Worm (Caenorhabditis elegans) whole organism, L1 larva: Measurements from ENCODE around the gene F54F2.6.

Source experiments
- Y116A8C.19 ChIP-seq: sonication (generic microtip); optimal IDR thresholded peaks from 2 replicates; lab custom pipeline; 2016; ENCODE audit warnings: missing compliant biosample characterization, missing genetic modification characterization, borderline replicate concordance
- aha-1 ChIP-seq: fragments of 150-350 bp; optimal IDR thresholded peaks from 2 replicates; lab custom pipeline; 2014; ENCODE audit warnings: missing biosample characterization, missing genetic modification characterization
- blmp-1 ChIP-seq: fragments of 150-350 bp; optimal IDR thresholded peaks from 2 replicates; lab custom pipeline; 2014; ENCODE audit warnings: missing biosample characterization, missing genetic modification characterization
- ceh-82 ChIP-seq, 3 experiments: fragments of 150-350 bp in 1 of 3; sonication (generic microtip) in 2 of 3; optimal IDR thresholded peaks; 2 replicates each; lab custom pipeline; 2014 to 2017; ENCODE audit warnings: missing biosample characterization in 3 of 3, missing genetic modification characterization in 3 of 3
- ceh-88 ChIP-seq: fragments of 200-800 bp; sonication (Bioruptor generic); IDR thresholded peaks from 2 replicates; pipeline ENCODE4 v1.3.6; 2022; ENCODE audit warnings: missing genetic modification characterization, missing compliant biosample characterization
- ceh-90 ChIP-seq: sonication (generic microtip); optimal IDR thresholded peaks from 2 replicates; lab custom pipeline; 2016; ENCODE audit warnings: missing genetic modification characterization, missing compliant biosample characterization
- ces-1 ChIP-seq: fragments of 150-350 bp; optimal IDR thresholded peaks from 2 replicates; lab custom pipeline; 2014; ENCODE audit warnings: missing biosample characterization, missing genetic modification reagents, missing genetic modification characterization
- dpl-1 ChIP-seq, 3 experiments: fragments of 150-350 bp in 2 of 3; sonication (generic microtip) in 1 of 3; optimal IDR thresholded peaks; 2 replicates each; lab custom pipeline; 2014 to 2017; ENCODE audit warnings: missing biosample characterization in 3 of 3, missing genetic modification characterization in 3 of 3, missing genetic modification reagents in 3 of 3
- efl-1 ChIP-seq, 4 experiments: fragments of 150-350 bp; optimal IDR thresholded peaks in 3 of 4; peaks in 1 of 4; 1 replicate in 1 of 4; 2 replicates in 3 of 4; lab custom pipeline; 2014; ENCODE audit warnings: missing biosample characterization in 2 of 4, missing genetic modification characterization in 2 of 4, missing genetic modification reagents in 2 of 4
- efl-3 ChIP-seq: fragments of 200-800 bp; sonication (Bioruptor generic); optimal IDR thresholded peaks from 2 replicates; lab custom pipeline; 2018; ENCODE audit warnings: mild to moderate bottlenecking, missing genetic modification characterization, missing compliant biosample characterization
- elt-2 ChIP-seq: sonication (generic microtip); optimal IDR thresholded peaks from 2 replicates; lab custom pipeline; 2016; ENCODE audit warnings: missing genetic modification characterization, mild to moderate bottlenecking, inconsistent platforms, missing compliant biosample characterization, missing genetic modification reagents
- elt-3 ChIP-seq, 6 experiments: fragments of 150-350 bp in 1 of 6; sonication (generic microtip); optimal IDR thresholded peaks; 2 replicates each; lab custom pipeline; 2017 to 2018; ENCODE audit warnings: missing biosample characterization in 6 of 6, missing genetic modification characterization in 6 of 6, inconsistent platforms in 1 of 6
- ets-5 ChIP-seq: fragments of 200-800 bp; sonication (Bioruptor generic); IDR thresholded peaks from 2 replicates; pipeline ENCODE4 v1.3.6; 2022; ENCODE audit warnings: missing genetic modification characterization, missing compliant biosample characterization
- fkh-8 ChIP-seq: sonication (generic microtip); optimal IDR thresholded peaks from 2 replicates; lab custom pipeline; 2016; ENCODE audit warnings: mild to moderate bottlenecking, missing genetic modification characterization, missing compliant biosample characterization
- grh-1 ChIP-seq: fragments of 200-800 bp; sonication (Bioruptor generic); IDR thresholded peaks from 2 replicates; pipeline ENCODE4 v1.3.6; 2022; ENCODE audit warnings: missing genetic modification reagents, missing genetic modification characterization, missing compliant biosample characterization
- jun-1 ChIP-seq: fragments of 150-350 bp; optimal IDR thresholded peaks from 2 replicates; lab custom pipeline; 2014; ENCODE audit warnings: missing biosample characterization, missing genetic modification reagents, missing genetic modification characterization
- lin-14 ChIP-seq: fragments of 200-800 bp; sonication (Bioruptor generic); optimal IDR thresholded peaks from 2 replicates; lab custom pipeline; 2018; ENCODE audit warnings: mild to moderate bottlenecking, missing genetic modification characterization, moderate library complexity, missing compliant biosample characterization
- lin-35 ChIP-seq, 2 experiments: fragments of 150-350 bp; optimal IDR thresholded peaks; 2 replicates each; lab custom pipeline; 2014; ENCODE audit warnings: missing biosample characterization in 2 of 2, missing genetic modification characterization in 2 of 2, missing genetic modification reagents in 2 of 2
- lir-3 ChIP-seq: sonication (generic microtip); optimal IDR thresholded peaks from 2 replicates; lab custom pipeline; 2016; ENCODE audit warnings: mild to moderate bottlenecking, missing genetic modification characterization, moderate library complexity, missing compliant biosample characterization; ENCODE audit not compliant: poor library complexity
- mef-2 ChIP-seq: fragments of 150-350 bp; optimal IDR thresholded peaks from 2 replicates; lab custom pipeline; 2014; ENCODE audit warnings: missing biosample characterization, missing genetic modification characterization
- mep-1 ChIP-seq: fragments of 150-350 bp; optimal IDR thresholded peaks from 2 replicates; lab custom pipeline; 2014; ENCODE audit warnings: missing biosample characterization, missing genetic modification characterization
- nhr-12 ChIP-seq: sonication (generic microtip); optimal IDR thresholded peaks from 2 replicates; lab custom pipeline; 2017; ENCODE audit warnings: missing biosample characterization, missing genetic modification characterization
- nhr-19 ChIP-seq: fragments of 200-800 bp; sonication (Bioruptor generic); conservative IDR thresholded peaks from 2 replicates; pipeline ENCODE4 v1.3.6; 2022; ENCODE audit warnings: missing genetic modification characterization, missing compliant biosample characterization
- nhr-20 ChIP-seq: sonication (generic microtip); optimal IDR thresholded peaks from 2 replicates; lab custom pipeline; 2016; ENCODE audit warnings: mild to moderate bottlenecking, missing genetic modification characterization, missing compliant biosample characterization
- nhr-237 ChIP-seq: fragments of 150-350 bp; optimal IDR thresholded peaks from 2 replicates; lab custom pipeline; 2014; ENCODE audit warnings: missing biosample characterization, missing genetic modification characterization
- nhr-28 ChIP-seq: fragments of 150-350 bp; optimal IDR thresholded peaks from 2 replicates; lab custom pipeline; 2014; ENCODE audit warnings: missing biosample characterization, missing genetic modification characterization
- nhr-47 ChIP-seq: sonication (generic microtip); optimal IDR thresholded peaks from 2 replicates; lab custom pipeline; 2016; ENCODE audit warnings: mild to moderate bottlenecking, missing genetic modification characterization, moderate library complexity, missing compliant biosample characterization
- nhr-77 ChIP-seq: fragments of 150-350 bp; optimal IDR thresholded peaks from 2 replicates; lab custom pipeline; 2014; ENCODE audit warnings: missing biosample characterization, missing genetic modification characterization
- pag-3 ChIP-seq: sonication (generic microtip); optimal IDR thresholded peaks from 2 replicates; lab custom pipeline; 2017; ENCODE audit warnings: missing genetic modification characterization, mild to moderate bottlenecking, missing compliant biosample characterization, antibody characterized with exemption, borderline replicate concordance; ENCODE audit not compliant: insufficient read depth
- pax-3 ChIP-seq: fragments of 200-800 bp; sonication (Bioruptor generic); optimal IDR thresholded peaks from 2 replicates; lab custom pipeline; 2018; ENCODE audit warnings: mild to moderate bottlenecking, missing genetic modification characterization, moderate library complexity, missing compliant biosample characterization
- pqm-1 ChIP-seq: sonication (generic microtip); optimal IDR thresholded peaks from 3 replicates; lab custom pipeline; 2017; ENCODE audit warnings: missing biosample characterization, missing genetic modification characterization
- rnt-1 ChIP-seq: sonication (generic microtip); optimal IDR thresholded peaks from 2 replicates; lab custom pipeline; 2016; ENCODE audit warnings: mild to moderate bottlenecking, missing genetic modification characterization, moderate library complexity, missing compliant biosample characterization
- snu-23 ChIP-seq: sonication (generic microtip); optimal IDR thresholded peaks from 2 replicates; lab custom pipeline; 2016; ENCODE audit warnings: missing genetic modification characterization, missing compliant biosample characterization
- sup-37 ChIP-seq: fragments of 200-800 bp; sonication (Bioruptor generic); optimal IDR thresholded peaks from 2 replicates; lab custom pipeline; 2018; ENCODE audit warnings: mild to moderate bottlenecking, missing genetic modification characterization, missing compliant biosample characterization
- swsn-7 ChIP-seq: sonication (generic microtip); optimal IDR thresholded peaks from 2 replicates; lab custom pipeline; 2016; ENCODE audit warnings: missing genetic modification characterization, missing compliant biosample characterization
- unc-30 ChIP-seq: sonication (generic microtip); optimal IDR thresholded peaks from 2 replicates; lab custom pipeline; 2017; ENCODE audit warnings: missing biosample characterization, missing genetic modification characterization
- unc-86 ChIP-seq: sonication (generic microtip); optimal IDR thresholded peaks from 2 replicates; lab custom pipeline; 2016; ENCODE audit warnings: missing genetic modification characterization, missing compliant biosample characterization
- zip-4 ChIP-seq: fragments of 200-800 bp; sonication (Bioruptor generic); optimal IDR thresholded peaks from 2 replicates; lab custom pipeline; 2018; ENCODE audit warnings: mild to moderate bottlenecking, missing genetic modification characterization, moderate library complexity, missing compliant biosample characterization
- ztf-11 ChIP-seq, 2 experiments: sonication (generic microtip); optimal IDR thresholded peaks; 2 replicates each; lab custom pipeline; 2016 to 2017; ENCODE audit warnings: missing genetic modification characterization in 2 of 2, missing biosample characterization in 1 of 2, missing compliant biosample characterization in 1 of 2

F54F2.6 gene

ce11 chrIII:8809245-8809971, 8.9 kb upstream of the F54F2.6 start, which contains the start of gene prx-19 (continued):
- TF ChIP-seq mef-2 (no peak), nhr-28 (tag; lab: Kevin White, UChicago) (no peak), lir-3 (tag; lab: Kevin White, UChicago) (no peak), nhr-12 (tag; lab: Kevin White, UChicago) (no peak), pqm-1 (tag; lab: Kevin White, UChicago) (no peak), elt-2 (tag; lab: Kevin White, UChicago) (no peak), nhr-20 (tag; lab: Kevin White, UChicago) (peak; percentile 68), nhr-237 (tag; lab: Kevin White, UChicago) (no peak), nhr-77 (tag; lab: Kevin White, UChicago) (no peak), aha-1 (tag; lab: Kevin White, UChicago) (no peak), ceh-88 (GFP tag; lab: Robert Waterston, UW) (no peak), ceh-90 (tag; lab: Kevin White, UChicago) (no peak), nhr-19 (GFP tag; lab: Robert Waterston, UW) (peak; percentile 41), unc-86 (tag; lab: Kevin White, UChicago) (no peak), mep-1 (tag; lab: Kevin White, UChicago) (peak; percentile 66), lin-35 (GFP tag; optimal IDR thresholded peaks at IDR 0.05; lab: Kevin White, UChicago) (peak; percentile 94 to 98), blmp-1 (peak; percentile 54), jun-1 (tag; lab: Kevin White, UChicago) (no peak), sup-37 (no peak), unc-30 (tag; lab: Kevin White, UChicago) (no peak), dpl-1 (GFP tag; optimal IDR thresholded peaks at IDR 0.05; lab: Kevin White, UChicago) (peak; percentile 90 to 94 (median 93)), ztf-11 (tag; optimal IDR thresholded peaks at IDR 0.05; lab: Kevin White, UChicago) (no peak), pax-3 (tag; lab: Kevin White, UChicago) (no peak), efl-1 (optimal IDR thresholded peaks at IDR 0.05; lab: Kevin White, UChicago) (peak; percentile 90 to 95), efl-1 (GFP tag; optimal IDR thresholded peaks at IDR 0.05 in 1 of 2; lab: Kevin White, UChicago) (peak; percentile 95 to 100), efl-3 (no peak), pag-3 (tag; lab: Kevin White, UChicago) (no peak), ces-1 (GFP tag; lab: Kevin White, UChicago) (no peak), ceh-82 (tag; optimal IDR thresholded peaks at IDR 0.05; lab: Kevin White, UChicago) (peak in 2 of 3 experiments; percentile 36 to 67), elt-3 (tag; optimal IDR thresholded peaks at IDR 0.05; lab: Kevin White, UChicago) (peak in 1 of 6 experiments; percentile 45), grh-1 (GFP tag; lab: Robert Waterston, UW) (no peak), fkh-8 (tag; lab: Kevin White, UChicago) (no peak)
- TF ChIP-seq, all 84 proteins: peak for 30

DNA sequence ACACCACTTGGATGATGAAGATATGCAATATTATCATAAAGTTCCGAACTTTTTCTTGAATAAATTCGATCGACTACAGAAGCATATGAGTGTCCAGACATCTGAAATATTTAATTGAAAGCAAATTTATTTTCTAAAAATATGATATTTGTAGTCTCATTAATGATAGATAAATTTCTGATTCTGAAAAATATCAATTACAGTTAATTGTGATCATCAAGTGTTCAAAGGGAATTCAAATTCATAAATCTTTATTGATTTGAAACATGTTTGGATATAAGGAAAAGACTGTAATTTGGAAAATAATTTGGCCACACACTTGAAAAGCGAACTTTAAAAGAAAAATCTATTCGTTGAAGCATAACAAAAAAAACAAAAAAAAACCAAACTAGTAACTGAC, 6.7 kb upstream of the F54F2.6 start, which contains the start of gene F54F2.7:
F54F2.7 (minus strand) TSS at position 101 of the 400 bp plus-strand sequence.
- TF ChIP-seq unc-86 (tag; lab: Kevin White, UChicago) (no peak), ets-5 (GFP tag; lab: Robert Waterston, UW) (no peak), ceh-90 (tag; lab: Kevin White, UChicago) (no peak), snu-23 (GFP tag; lab: Kevin White, UChicago) (no peak), swsn-7 (tag; lab: Kevin White, UChicago) (no peak), rnt-1 (tag; lab: Kevin White, UChicago) (no peak), zip-4 (GFP tag; lab: Kevin White, UChicago) (no peak), efl-3 (no peak), nhr-28 (tag; lab: Kevin White, UChicago) (no peak), elt-3 (tag; optimal IDR thresholded peaks at IDR 0.05; lab: Kevin White, UChicago) (no peak), aha-1 (tag; lab: Kevin White, UChicago) (no peak), unc-30 (tag; lab: Kevin White, UChicago) (no peak), ceh-88 (GFP tag; lab: Robert Waterston, UW) (no peak), Y116A8C.19 (tag; lab: Kevin White, UChicago) (no peak), nhr-12 (tag; lab: Kevin White, UChicago) (no peak), ztf-11 (tag; optimal IDR thresholded peaks at IDR 0.05; lab: Kevin White, UChicago) (no peak), lin-14 (GFP tag; lab: Kevin White, UChicago) (no peak), nhr-237 (tag; lab: Kevin White, UChicago) (no peak), nhr-47 (no peak)
